Worm (Caenorhabditis elegans) whole organism, L1 larva: ENCODE results near the gene Y39A3CL.4.

Experiments used
- C34B4.2 ChIP-seq: sonication (generic microtip); optimal IDR thresholded peaks from 2 replicates; lab custom pipeline; 2017; ENCODE audit warnings: mild to moderate bottlenecking, missing genetic modification characterization, missing compliant biosample characterization
- ama-1 ChIP-seq: fragments of 150-350 bp; optimal IDR thresholded peaks from 2 replicates; lab custom pipeline; 2014
- blmp-1 ChIP-seq: fragments of 150-350 bp; optimal IDR thresholded peaks from 2 replicates; lab custom pipeline; 2014; ENCODE audit warnings: missing biosample characterization, missing genetic modification characterization
- ceh-63 ChIP-seq: fragments of 200-800 bp; sonication (Bioruptor generic); optimal IDR thresholded peaks from 2 replicates; lab custom pipeline; 2018; ENCODE audit warnings: mild to moderate bottlenecking, missing genetic modification characterization, missing compliant biosample characterization
- ceh-82 ChIP-seq, 3 experiments: fragments of 150-350 bp in 1 of 3; sonication (generic microtip) in 2 of 3; optimal IDR thresholded peaks; 2 replicates each; lab custom pipeline; 2014 to 2017; ENCODE audit warnings: missing biosample characterization in 3 of 3, missing genetic modification characterization in 3 of 3
- dpl-1 ChIP-seq, 3 experiments: fragments of 150-350 bp in 2 of 3; sonication (generic microtip) in 1 of 3; optimal IDR thresholded peaks; 2 replicates each; lab custom pipeline; 2014 to 2017; ENCODE audit warnings: missing biosample characterization in 3 of 3, missing genetic modification characterization in 3 of 3, missing genetic modification reagents in 3 of 3
- dsc-1 ChIP-seq: sonication (generic microtip); optimal IDR thresholded peaks from 2 replicates; lab custom pipeline; 2016; ENCODE audit warnings: mild to moderate bottlenecking, missing genetic modification characterization, missing compliant biosample characterization
- efl-1 ChIP-seq, 4 experiments: fragments of 150-350 bp; optimal IDR thresholded peaks in 3 of 4; peaks in 1 of 4; 1 replicate in 1 of 4; 2 replicates in 3 of 4; lab custom pipeline; 2014; ENCODE audit warnings: missing biosample characterization in 2 of 4, missing genetic modification characterization in 2 of 4, missing genetic modification reagents in 2 of 4
- efl-3 ChIP-seq: fragments of 200-800 bp; sonication (Bioruptor generic); optimal IDR thresholded peaks from 2 replicates; lab custom pipeline; 2018; ENCODE audit warnings: mild to moderate bottlenecking, missing genetic modification characterization, missing compliant biosample characterization
- egl-13 ChIP-seq: sonication (generic microtip); optimal IDR thresholded peaks from 2 replicates; lab custom pipeline; 2016; ENCODE audit warnings: missing genotype, missing genetic modification reagents, missing genetic modification characterization, missing compliant biosample characterization
- elt-3 ChIP-seq, 6 experiments: fragments of 150-350 bp in 1 of 6; sonication (generic microtip); optimal IDR thresholded peaks; 2 replicates each; lab custom pipeline; 2017 to 2018; ENCODE audit warnings: missing biosample characterization in 6 of 6, missing genetic modification characterization in 6 of 6, inconsistent platforms in 1 of 6
- ets-5 ChIP-seq: fragments of 200-800 bp; sonication (Bioruptor generic); IDR thresholded peaks from 2 replicates; pipeline ENCODE4 v1.3.6; 2022; ENCODE audit warnings: missing genetic modification characterization, missing compliant biosample characterization
- fkh-8 ChIP-seq: sonication (generic microtip); optimal IDR thresholded peaks from 2 replicates; lab custom pipeline; 2016; ENCODE audit warnings: mild to moderate bottlenecking, missing genetic modification characterization, missing compliant biosample characterization
- grh-1 ChIP-seq: fragments of 200-800 bp; sonication (Bioruptor generic); IDR thresholded peaks from 2 replicates; pipeline ENCODE4 v1.3.6; 2022; ENCODE audit warnings: missing genetic modification reagents, missing genetic modification characterization, missing compliant biosample characterization
- isw-1 ChIP-seq: fragments of 200-800 bp; sonication (Bioruptor generic); IDR thresholded peaks from 2 replicates; pipeline ENCODE4 v1.3.6; 2022; ENCODE audit warnings: missing genetic modification characterization, missing compliant biosample characterization
- jun-1 ChIP-seq: fragments of 150-350 bp; optimal IDR thresholded peaks from 2 replicates; lab custom pipeline; 2014; ENCODE audit warnings: missing biosample characterization, missing genetic modification reagents, missing genetic modification characterization
- lin-35 ChIP-seq, 2 experiments: fragments of 150-350 bp; optimal IDR thresholded peaks; 2 replicates each; lab custom pipeline; 2014; ENCODE audit warnings: missing biosample characterization in 2 of 2, missing genetic modification characterization in 2 of 2, missing genetic modification reagents in 2 of 2
- lir-3 ChIP-seq: sonication (generic microtip); optimal IDR thresholded peaks from 2 replicates; lab custom pipeline; 2016; ENCODE audit warnings: mild to moderate bottlenecking, missing genetic modification characterization, moderate library complexity, missing compliant biosample characterization; ENCODE audit not compliant: poor library complexity
- lsy-2 ChIP-seq, 2 experiments: fragments of 150-350 bp; optimal IDR thresholded peaks; 2 replicates each; lab custom pipeline; 2014; ENCODE audit warnings: missing biosample characterization in 2 of 2, missing genetic modification characterization in 2 of 2
- mdl-1 ChIP-seq, 2 experiments: fragments of 150-350 bp; optimal IDR thresholded peaks; 2 replicates each; lab custom pipeline; 2014 to 2017; ENCODE audit warnings: missing biosample characterization in 2 of 2, missing genetic modification characterization in 2 of 2, inconsistent platforms in 1 of 2
- mef-2 ChIP-seq: fragments of 150-350 bp; optimal IDR thresholded peaks from 2 replicates; lab custom pipeline; 2014; ENCODE audit warnings: missing biosample characterization, missing genetic modification characterization
- mep-1 ChIP-seq: fragments of 150-350 bp; optimal IDR thresholded peaks from 2 replicates; lab custom pipeline; 2014; ENCODE audit warnings: missing biosample characterization, missing genetic modification characterization
- nhr-19 ChIP-seq: fragments of 200-800 bp; sonication (Bioruptor generic); conservative IDR thresholded peaks from 2 replicates; pipeline ENCODE4 v1.3.6; 2022; ENCODE audit warnings: missing genetic modification characterization, missing compliant biosample characterization
- nhr-20 ChIP-seq: sonication (generic microtip); optimal IDR thresholded peaks from 2 replicates; lab custom pipeline; 2016; ENCODE audit warnings: mild to moderate bottlenecking, missing genetic modification characterization, missing compliant biosample characterization
- nhr-237 ChIP-seq: fragments of 150-350 bp; optimal IDR thresholded peaks from 2 replicates; lab custom pipeline; 2014; ENCODE audit warnings: missing biosample characterization, missing genetic modification characterization
- nhr-28 ChIP-seq: fragments of 150-350 bp; optimal IDR thresholded peaks from 2 replicates; lab custom pipeline; 2014; ENCODE audit warnings: missing biosample characterization, missing genetic modification characterization
- nhr-77 ChIP-seq: fragments of 150-350 bp; optimal IDR thresholded peaks from 2 replicates; lab custom pipeline; 2014; ENCODE audit warnings: missing biosample characterization, missing genetic modification characterization
- nhr-84 ChIP-seq: sonication (generic microtip); optimal IDR thresholded peaks from 2 replicates; lab custom pipeline; 2017; ENCODE audit warnings: missing biosample characterization, missing genetic modification characterization
- nhr-85 ChIP-seq: sonication (generic microtip); peaks from one replicate; lab custom pipeline; 2016; ENCODE audit warnings: missing genetic modification characterization, inconsistent platforms, missing compliant biosample characterization
- nhr-90 ChIP-seq: sonication (generic microtip); optimal IDR thresholded peaks from 2 replicates; lab custom pipeline; 2016; ENCODE audit warnings: mild to moderate bottlenecking, missing genetic modification characterization, missing compliant biosample characterization; ENCODE audit not compliant: poor library complexity
- pax-3 ChIP-seq: fragments of 200-800 bp; sonication (Bioruptor generic); optimal IDR thresholded peaks from 2 replicates; lab custom pipeline; 2018; ENCODE audit warnings: mild to moderate bottlenecking, missing genetic modification characterization, moderate library complexity, missing compliant biosample characterization
- skn-1 ChIP-seq: fragments of 150-350 bp; optimal IDR thresholded peaks from 2 replicates; lab custom pipeline; 2014; ENCODE audit warnings: missing biosample characterization, missing genetic modification characterization
- snu-23 ChIP-seq: sonication (generic microtip); optimal IDR thresholded peaks from 2 replicates; lab custom pipeline; 2016; ENCODE audit warnings: missing genetic modification characterization, missing compliant biosample characterization
- sox-4 ChIP-seq: sonication (generic microtip); optimal IDR thresholded peaks from 2 replicates; lab custom pipeline; 2016; ENCODE audit warnings: missing genetic modification characterization, missing compliant biosample characterization
- sup-37 ChIP-seq: fragments of 200-800 bp; sonication (Bioruptor generic); optimal IDR thresholded peaks from 2 replicates; lab custom pipeline; 2018; ENCODE audit warnings: mild to moderate bottlenecking, missing genetic modification characterization, missing compliant biosample characterization
- swsn-7 ChIP-seq: sonication (generic microtip); optimal IDR thresholded peaks from 2 replicates; lab custom pipeline; 2016; ENCODE audit warnings: missing genetic modification characterization, missing compliant biosample characterization
- tbx-2 ChIP-seq: sonication (generic microtip); optimal IDR thresholded peaks from 2 replicates; lab custom pipeline; 2016; ENCODE audit warnings: missing genetic modification characterization, missing compliant biosample characterization
- unc-130 ChIP-seq: fragments of 150-350 bp; optimal IDR thresholded peaks from 2 replicates; lab custom pipeline; 2017; ENCODE audit warnings: missing biosample characterization, missing genetic modification characterization, inconsistent platforms
- unc-62 ChIP-seq: fragments of 150-350 bp; optimal IDR thresholded peaks from 2 replicates; lab custom pipeline; 2014; ENCODE audit warnings: missing biosample characterization, missing genetic modification reagents, missing genetic modification characterization
- unc-86 ChIP-seq: sonication (generic microtip); optimal IDR thresholded peaks from 2 replicates; lab custom pipeline; 2016; ENCODE audit warnings: missing genetic modification characterization, missing compliant biosample characterization
- unc-98 ChIP-seq: fragments of 200-800 bp; sonication (Bioruptor generic); IDR thresholded peaks from 2 replicates; pipeline ENCODE4 v1.3.6; 2022; ENCODE audit warnings: missing genetic modification characterization, missing compliant biosample characterization
- xbp-1 ChIP-seq: sonication (generic microtip); optimal IDR thresholded peaks from 2 replicates; lab custom pipeline; 2016; ENCODE audit warnings: missing genetic modification characterization, missing compliant biosample characterization

Y39A3CL.4 gene

DNA sequence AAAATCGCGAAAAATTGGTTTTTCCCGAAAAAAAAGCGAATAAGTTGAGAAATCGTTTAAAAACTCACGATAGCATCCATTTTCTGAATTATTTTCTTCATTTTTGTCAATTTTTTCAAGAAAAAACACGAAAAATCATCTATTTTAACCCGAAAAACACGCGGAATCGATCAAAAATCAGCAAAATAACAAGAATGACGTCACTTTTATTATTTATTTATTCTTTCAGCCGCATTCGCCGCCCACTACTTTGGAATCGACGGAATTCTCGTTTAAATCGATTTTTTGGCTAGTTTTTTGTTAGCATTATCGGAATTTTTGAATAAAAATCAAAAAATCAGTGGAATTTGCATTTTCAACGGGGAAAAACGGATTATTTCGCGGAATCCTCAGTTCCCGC lies at the start of gene Y39A3CL.4:
TSS of gene Y39A3CL.4 (minus strand) at position 101 of the 400 bp plus-strand sequence.
- TF ChIP-seq nhr-28 (no peak), efl-3 (GFP tag; lab: Kevin White, UChicago) (no peak), ama-1 (lab: Kevin White, UChicago) (no peak), grh-1 (GFP tag; lab: Robert Waterston, UW) (no peak), unc-86 (tag; lab: Kevin White, UChicago) (no peak), jun-1 (no peak), dpl-1 (GFP tag; optimal IDR thresholded peaks at IDR 0.05; lab: Kevin White, UChicago) (no peak), pax-3 (no peak), ceh-82 (tag; optimal IDR thresholded peaks at IDR 0.05; lab: Kevin White, UChicago) (no peak), unc-62 (GFP tag; lab: Kevin White, UChicago) (no peak), mef-2 (tag; lab: Kevin White, UChicago) (no peak), unc-98 (GFP tag; lab: Robert Waterston, UW) (no peak), isw-1 (GFP tag; lab: Robert Waterston, UW) (no peak)

DNA sequence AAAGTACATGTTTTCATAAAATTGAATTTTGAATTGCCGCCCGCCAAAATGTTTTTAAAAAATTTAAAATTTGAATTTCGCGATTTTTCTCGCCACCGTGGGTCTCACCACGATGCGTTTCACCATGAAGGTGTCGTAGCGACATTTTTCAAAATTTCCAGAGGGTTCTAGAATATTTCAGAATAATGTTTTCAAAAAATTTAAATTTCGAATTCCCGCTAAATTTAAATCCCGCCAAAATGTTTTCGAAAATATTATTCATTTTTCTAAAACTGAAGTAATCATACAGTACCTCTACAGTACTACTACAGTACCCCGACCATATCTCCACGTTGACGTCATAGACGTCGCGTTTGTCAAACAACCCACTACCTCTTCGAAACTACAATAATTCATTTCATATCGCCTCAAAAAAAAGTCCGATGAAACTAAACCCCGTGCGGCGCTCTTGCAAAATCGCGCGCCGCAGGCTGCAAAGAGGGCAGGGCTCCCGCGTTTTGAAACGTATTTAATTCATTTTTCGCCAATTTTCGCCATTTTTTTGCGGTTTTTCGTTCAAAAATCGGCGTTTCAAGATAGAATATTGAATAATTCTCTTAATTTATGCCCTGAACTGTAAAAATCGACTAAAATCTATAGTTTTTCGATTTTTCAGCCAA lies 46.5 kb upstream of the Y39A3CL.4 start, which contains the start of the genes pvf-1 and Y39A3CL.7:
TSS of gene pvf-1 (minus strand) at position 51 of the 659 bp plus-strand sequence.
TSS of gene Y39A3CL.7 (plus strand) at position 656 of the 659 bp plus-strand sequence.
- TF ChIP-seq unc-86 (tag; lab: Kevin White, UChicago) (peak; percentile 25), nhr-77 (tag; lab: Kevin White, UChicago) (no peak), nhr-85 (peak; percentile 72), nhr-84 (tag; lab: Kevin White, UChicago) (no peak), lin-35 (GFP tag; optimal IDR thresholded peaks at IDR 0.05; lab: Kevin White, UChicago) (peak; percentile 0 to 47), elt-3 (tag; optimal IDR thresholded peaks at IDR 0.05; lab: Kevin White, UChicago) (peak in 1 of 6 experiments; percentile 21), skn-1 (peak; percentile 23), nhr-90 (peak; percentile 34), sup-37 (GFP tag; lab: Kevin White, UChicago) (no peak), dsc-1 (tag; lab: Kevin White, UChicago) (peak; percentile 35), nhr-20 (peak; percentile 34), lir-3 (tag; lab: Kevin White, UChicago) (no peak), nhr-19 (GFP tag; lab: Robert Waterston, UW) (0 out of 2 replicates have a peak, but pooled peaks have one; percentile 33), efl-1 (optimal IDR thresholded peaks at IDR 0.05; lab: Kevin White, UChicago) (peak; percentile 26 to 57), efl-1 (GFP tag; optimal IDR thresholded peaks at IDR 0.05 in 1 of 2; lab: Kevin White, UChicago) (peak; percentile 44 to 95), ets-5 (GFP tag; lab: Robert Waterston, UW) (no peak), ceh-63 (GFP tag; lab: Kevin White, UChicago) (no peak), fkh-8 (tag; lab: Kevin White, UChicago) (no peak), ceh-82 (tag; optimal IDR thresholded peaks at IDR 0.05; lab: Kevin White, UChicago) (peak in 2 of 3 experiments; percentile 18 to 26), tbx-2 (tag; lab: Kevin White, UChicago) (peak; percentile 34), dpl-1 (GFP tag; optimal IDR thresholded peaks at IDR 0.05; lab: Kevin White, UChicago) (peak in 2 of 3 experiments; percentile 42 to 43), lsy-2 (tag; optimal IDR thresholded peaks at IDR 0.05; lab: Kevin White, UChicago) (peak; percentile 49 to 60), blmp-1 (tag; lab: Kevin White, UChicago) (no peak), efl-3 (GFP tag; lab: Kevin White, UChicago) (no peak), mdl-1 (tag; optimal IDR thresholded peaks at IDR 0.05; lab: Kevin White, UChicago) (peak in 1 of 2 experiments; percentile 19), mef-2 (tag; lab: Kevin White, UChicago) (no peak), mep-1 (tag; lab: Kevin White, UChicago) (peak; percentile 33), sox-4 (peak; percentile 29), snu-23 (GFP tag; lab: Kevin White, UChicago) (peak; percentile 62), egl-13 (tag; lab: Kevin White, UChicago) (no peak), nhr-237 (tag; lab: Kevin White, UChicago) (no peak), swsn-7 (tag; lab: Kevin White, UChicago) (peak; percentile 57), xbp-1 (tag; lab: Kevin White, UChicago) (peak; percentile 53), unc-130 (peak; percentile 62), C34B4.2 (tag; lab: Kevin White, UChicago) (no peak)
- TF ChIP-seq, all 84 proteins: peak for 21
